Worm (Caenorhabditis elegans) whole organism, young adult: ENCODE measurements around the gene C04G2.10.

Source experiments
- Y95B8A.8 ChIP-seq: fragments of 200-800 bp; sonication (Bioruptor generic); IDR thresholded peaks from 2 replicates; pipeline ENCODE4 v1.3.6; 2022; ENCODE audit warnings: missing genetic modification reagents, missing genetic modification characterization, missing compliant biosample characterization
- aptf-2 ChIP-seq: fragments of 200-800 bp; sonication (Bioruptor generic); conservative IDR thresholded peaks from 2 replicates; pipeline ENCODE4 v1.3.6; 2022; ENCODE audit warnings: missing genetic modification reagents, missing genetic modification characterization, missing compliant biosample characterization
- athp-1 ChIP-seq: sonication (generic microtip); optimal IDR thresholded peaks from 2 replicates; lab custom pipeline; 2017; ENCODE audit warnings: mild to moderate bottlenecking, missing genetic modification characterization, missing compliant biosample characterization
- lin-35 ChIP-seq, 3 experiments: fragments of 150-350 bp in 2 of 3; sonication (generic microtip) in 1 of 3; optimal IDR thresholded peaks; 2 replicates each; lab custom pipeline; 2014 to 2018; ENCODE audit warnings: missing biosample characterization in 3 of 3, missing genetic modification characterization in 3 of 3, missing genetic modification reagents in 3 of 3
- sdz-38 ChIP-seq: sonication (generic microtip); optimal IDR thresholded peaks from 2 replicates; lab custom pipeline; 2016; ENCODE audit warnings: missing genotype, missing genetic modification characterization, missing compliant biosample characterization
- unc-130 ChIP-seq: sonication (generic microtip); optimal IDR thresholded peaks from 2 replicates; lab custom pipeline; 2016; ENCODE audit warnings: missing genetic modification reagents, missing genetic modification characterization, missing compliant biosample characterization
- unc-62 ChIP-seq: fragments of 150-350 bp; optimal IDR thresholded peaks from 2 replicates; lab custom pipeline; 2014; ENCODE audit warnings: missing biosample characterization, missing genetic modification reagents, missing genetic modification characterization

- TF ChIP-seq sdz-38 (tag; lab: Kevin White, UChicago) (no peak), unc-130 (GFP tag; lab: Kevin White, UChicago) (no peak), aptf-2 (GFP tag; lab: Robert Waterston, UW) (no peak), unc-62 (GFP tag; lab: Kevin White, UChicago) (no peak), lin-35 (GFP tag; optimal IDR thresholded peaks at IDR 0.05; lab: Kevin White, UChicago) (no peak), athp-1 (tag; lab: Kevin White, UChicago) (no peak), Y95B8A.8 (GFP tag; lab: Robert Waterston, UW) (no peak)
Measured at ce11 chrIV:10135817-10136216, 20.6 kb downstream of the C04G2.10 start, which contains the start of gene K08F4.5.
